Worm (Caenorhabditis elegans) whole organism, late embryonic: Measurements from ENCODE around the gene cisd-3.2.

Experiments used
- F13H6.1 ChIP-seq: sonication (generic microtip); optimal IDR thresholded peaks from 2 replicates; lab custom pipeline; 2016; ENCODE audit warnings: missing genetic modification characterization, missing compliant biosample characterization
- ama-1 ChIP-seq: fragments of 150-350 bp; optimal IDR thresholded peaks from 2 replicates; lab custom pipeline; 2014
- ceh-6 ChIP-seq: fragments of 200-800 bp; sonication (Bioruptor generic); optimal IDR thresholded peaks from 2 replicates; lab custom pipeline; 2018; ENCODE audit warnings: mild to moderate bottlenecking, missing genetic modification characterization, missing compliant biosample characterization
- hlh-6 ChIP-seq: sonication (generic microtip); optimal IDR thresholded peaks from 2 replicates; lab custom pipeline; 2016; ENCODE audit warnings: missing genotype, missing genetic modification characterization, missing compliant biosample characterization
- madf-2 ChIP-seq: sonication (generic microtip); optimal IDR thresholded peaks from 2 replicates; lab custom pipeline; 2017; ENCODE audit warnings: missing genetic modification characterization, missing compliant biosample characterization
- mec-3 ChIP-seq: sonication (generic microtip); optimal IDR thresholded peaks from 2 replicates; lab custom pipeline; 2016; ENCODE audit warnings: borderline replicate concordance, missing genetic modification characterization, missing compliant biosample characterization
- nhr-11 ChIP-seq: fragments of 150-350 bp; optimal IDR thresholded peaks from 2 replicates; lab custom pipeline; 2014; ENCODE audit warnings: missing biosample characterization, missing genetic modification characterization
- pag-3 ChIP-seq: sonication (generic microtip); optimal IDR thresholded peaks from 2 replicates; lab custom pipeline; 2016; ENCODE audit warnings: missing compliant biosample characterization, missing genetic modification characterization, borderline replicate concordance
- pqm-1 ChIP-seq: sonication (generic microtip); optimal IDR thresholded peaks from 2 replicates; lab custom pipeline; 2016; ENCODE audit warnings: missing genetic modification characterization, missing compliant biosample characterization
- sox-4 ChIP-seq: sonication (generic microtip); optimal IDR thresholded peaks from 2 replicates; lab custom pipeline; 2017; ENCODE audit warnings: mild to moderate bottlenecking, missing genetic modification characterization, inconsistent platforms, missing compliant biosample characterization

- TF ChIP-seq ama-1 (lab: Kevin White, UChicago) (no peak), nhr-11 (tag; lab: Kevin White, UChicago) (no peak), pqm-1 (tag; lab: Kevin White, UChicago) (no peak), sox-4 (tag; lab: Kevin White, UChicago) (no peak), F13H6.1 (no peak), ceh-6 (GFP tag; lab: Kevin White, UChicago) (no peak), mec-3 (no peak), hlh-6 (no peak), pag-3 (tag; lab: Kevin White, UChicago) (no peak), madf-2 (tag; lab: Kevin White, UChicago) (no peak)
These were observed 31.5 kb upstream of the cisd-3.2 start for ce11 chrIII:1508764-1509281.
